Worm (Caenorhabditis elegans) whole organism, mixed stage, embryonic: ENCODE measurements around the gene vps-33.2.

ENCODE experiments used
- M03D4.4 ChIP-seq: sonication (generic microtip); optimal IDR thresholded peaks from 2 replicates; lab custom pipeline; 2017; ENCODE audit warnings: mild to moderate bottlenecking, missing genetic modification characterization, missing compliant biosample characterization
- blmp-1 ChIP-seq: fragments of 150-350 bp; optimal IDR thresholded peaks from 2 replicates; lab custom pipeline; 2014; ENCODE audit warnings: missing biosample characterization, missing genetic modification characterization
- ceh-39 ChIP-seq: fragments of 150-350 bp; optimal IDR thresholded peaks from 2 replicates; lab custom pipeline; 2014; ENCODE audit warnings: missing biosample characterization, missing genetic modification characterization
- ceh-43 ChIP-seq: fragments of 200-800 bp; sonication (Bioruptor generic); optimal IDR thresholded peaks from 2 replicates; lab custom pipeline; 2018; ENCODE audit warnings: mild to moderate bottlenecking, missing genetic modification characterization, moderate library complexity, missing compliant biosample characterization
- ceh-83 ChIP-seq: fragments of 200-800 bp; sonication (Bioruptor generic); optimal IDR thresholded peaks from 2 replicates; lab custom pipeline; 2018; ENCODE audit warnings: mild to moderate bottlenecking, missing genetic modification characterization, missing compliant biosample characterization
- ces-1 ChIP-seq: fragments of 150-350 bp; optimal IDR thresholded peaks from 2 replicates; lab custom pipeline; 2014; ENCODE audit warnings: missing biosample characterization, missing genetic modification reagents, missing genetic modification characterization
- cnd-1 ChIP-seq: fragments of 200-800 bp; sonication (Bioruptor generic); optimal IDR thresholded peaks from 2 replicates; lab custom pipeline; 2018; ENCODE audit warnings: mild to moderate bottlenecking, missing genetic modification characterization, missing compliant biosample characterization
- elt-1 ChIP-seq: sonication (generic microtip); optimal IDR thresholded peaks from 2 replicates; lab custom pipeline; 2017; ENCODE audit warnings: missing genetic modification characterization, mild to moderate bottlenecking, missing compliant biosample characterization, antibody characterized with exemption, moderate library complexity, borderline replicate concordance; ENCODE audit not compliant: insufficient read depth
- elt-3 ChIP-seq: fragments of 150-350 bp; optimal IDR thresholded peaks from 2 replicates; lab custom pipeline; 2014; ENCODE audit warnings: missing biosample characterization, missing genetic modification characterization
- flh-1 ChIP-seq: fragments of 200-800 bp; sonication (Bioruptor generic); optimal IDR thresholded peaks from 2 replicates; lab custom pipeline; 2018; ENCODE audit warnings: mild to moderate bottlenecking, missing genetic modification characterization, moderate library complexity, missing compliant biosample characterization
- ham-2 ChIP-seq: fragments of 200-800 bp; sonication (Bioruptor generic); optimal IDR thresholded peaks from 2 replicates; lab custom pipeline; 2018; ENCODE audit warnings: mild to moderate bottlenecking, missing genetic modification characterization, missing compliant biosample characterization
- hlh-1 ChIP-seq: fragments of 150-350 bp; optimal IDR thresholded peaks from 2 replicates; lab custom pipeline; 2014; ENCODE audit warnings: missing biosample characterization, missing genetic modification reagents, missing genetic modification characterization
- lin-13 ChIP-seq: fragments of 150-350 bp; optimal IDR thresholded peaks from 2 replicates; lab custom pipeline; 2014; ENCODE audit warnings: missing biosample characterization, missing genetic modification characterization
- lin-32 ChIP-seq: fragments of 200-800 bp; sonication (Bioruptor generic); optimal IDR thresholded peaks from 2 replicates; lab custom pipeline; 2018; ENCODE audit warnings: mild to moderate bottlenecking, missing genetic modification characterization, missing compliant biosample characterization
- lsy-2 ChIP-seq: fragments of 150-350 bp; optimal IDR thresholded peaks from 2 replicates; lab custom pipeline; 2014; ENCODE audit warnings: missing biosample characterization, missing genetic modification characterization
- mab-5 ChIP-seq: fragments of 150-350 bp; optimal IDR thresholded peaks from 2 replicates; lab custom pipeline; 2014; ENCODE audit warnings: missing biosample characterization, missing genetic modification characterization
- mep-1 ChIP-seq: fragments of 150-350 bp; optimal IDR thresholded peaks from 2 replicates; lab custom pipeline; 2017; ENCODE audit warnings: missing biosample characterization, missing genetic modification reagents, missing genetic modification characterization, inconsistent platforms
- mls-2 ChIP-seq: sonication (generic microtip); optimal IDR thresholded peaks from 2 replicates; lab custom pipeline; 2016; ENCODE audit warnings: mild to moderate bottlenecking, missing genetic modification characterization, moderate library complexity, missing compliant biosample characterization
- nhr-12 ChIP-seq: fragments of 150-350 bp; optimal IDR thresholded peaks from 2 replicates; lab custom pipeline; 2014; ENCODE audit warnings: missing biosample characterization, missing genetic modification characterization
- nhr-2 ChIP-seq: fragments of 150-350 bp; optimal IDR thresholded peaks from 2 replicates; lab custom pipeline; 2014; ENCODE audit warnings: missing biosample characterization, missing genetic modification characterization
- nhr-28 ChIP-seq: fragments of 150-350 bp; optimal IDR thresholded peaks from 2 replicates; lab custom pipeline; 2014; ENCODE audit warnings: missing biosample characterization, missing genetic modification characterization
- nhr-76 ChIP-seq: sonication (generic microtip); optimal IDR thresholded peaks from 2 replicates; lab custom pipeline; 2017; ENCODE audit warnings: missing biosample characterization, missing genetic modification characterization
- pha-4 ChIP-seq: fragments of 150-350 bp; optimal IDR thresholded peaks from 2 replicates; lab custom pipeline; 2018; ENCODE audit warnings: missing biosample characterization, missing genetic modification reagents, missing genetic modification characterization
- sem-2 ChIP-seq: fragments of 200-800 bp; sonication (Bioruptor generic); optimal IDR thresholded peaks from 2 replicates; lab custom pipeline; 2018; ENCODE audit warnings: mild to moderate bottlenecking, missing genetic modification characterization, missing compliant biosample characterization
- snpc-4 ChIP-seq: fragments of 150-350 bp; optimal IDR thresholded peaks from 2 replicates; lab custom pipeline; 2014; ENCODE audit warnings: missing biosample characterization, missing genetic modification characterization
- sptf-1 ChIP-seq: sonication (generic microtip); optimal IDR thresholded peaks from 2 replicates; lab custom pipeline; 2017; ENCODE audit warnings: mild to moderate bottlenecking, missing genetic modification characterization, moderate library complexity, missing compliant biosample characterization
- tbx-8 ChIP-seq: fragments of 200-800 bp; sonication (Bioruptor generic); optimal IDR thresholded peaks from 2 replicates; lab custom pipeline; 2018; ENCODE audit warnings: mild to moderate bottlenecking, missing genetic modification characterization, moderate library complexity, missing compliant biosample characterization
- unc-120 ChIP-seq: sonication (generic microtip); optimal IDR thresholded peaks from 2 replicates; lab custom pipeline; 2017; ENCODE audit warnings: missing genetic modification characterization, missing compliant biosample characterization; ENCODE audit not compliant: poor library complexity, severe bottlenecking
- unc-39 ChIP-seq: fragments of 150-350 bp; optimal IDR thresholded peaks from 2 replicates; lab custom pipeline; 2014; ENCODE audit warnings: missing biosample characterization, missing genetic modification characterization
- unc-62 ChIP-seq: fragments of 150-350 bp; optimal IDR thresholded peaks from 2 replicates; lab custom pipeline; 2014; ENCODE audit warnings: missing biosample characterization, missing genetic modification reagents, missing genetic modification characterization
- zip-8 ChIP-seq: fragments of 150-350 bp; optimal IDR thresholded peaks from 2 replicates; lab custom pipeline; 2014; ENCODE audit warnings: missing biosample characterization, missing genetic modification characterization
- ztf-11 ChIP-seq: fragments of 150-350 bp; optimal IDR thresholded peaks from 2 replicates; lab custom pipeline; 2014; ENCODE audit warnings: missing biosample characterization, missing genetic modification characterization

Gene vps-33.2

ce11 chrII:6600973-6601372 is at the start of gene vps-33.2:
TSS of gene vps-33.2 (plus strand) at chrII:6601216.
- TF ChIP-seq unc-62 (GFP tag; lab: Kevin White, UChicago) (no peak), hlh-1 (tag; lab: Kevin White, UChicago) (no peak), mls-2 (no peak), pha-4 (peak; percentile 42), M03D4.4 (tag; lab: Kevin White, UChicago) (no peak), lin-13 (tag; lab: Kevin White, UChicago) (peak; percentile 6), zip-8 (no peak), sem-2 (no peak), cnd-1 (tag; lab: Kevin White, UChicago) (peak; percentile 29), ham-2 (GFP tag; lab: Kevin White, UChicago) (peak; percentile 79), nhr-12 (no peak), sptf-1 (no peak), ceh-39 (tag; lab: Kevin White, UChicago) (peak; percentile 19), ztf-11 (no peak), unc-39 (tag; lab: Kevin White, UChicago) (no peak)

ce11 chrII:6554677-6555076 is 46.3 kb upstream of the vps-33.2 start, which contains the start of gene wrn-1:
TSS of gene wrn-1 (plus strand) at chrII:6554977.
- no peak for TF ChIP-seq hlh-1 (tag; lab: Kevin White, UChicago)
- no peak for TF ChIP-seq nhr-12
- no peak for TF ChIP-seq ztf-11
- TF ChIP-seq zip-8 = no peak
- no peak for TF ChIP-seq mls-2
- TF ChIP-seq ham-2 (GFP tag; lab: Kevin White, UChicago) = no peak
- TF ChIP-seq mab-5 (tag; lab: Kevin White, UChicago) = no peak
- no peak for TF ChIP-seq sptf-1
- TF ChIP-seq pha-4 = no peak
- TF ChIP-seq nhr-2 (tag; lab: Kevin White, UChicago) = no peak
- no peak for TF ChIP-seq nhr-76 (tag; lab: Kevin White, UChicago)

DNA sequence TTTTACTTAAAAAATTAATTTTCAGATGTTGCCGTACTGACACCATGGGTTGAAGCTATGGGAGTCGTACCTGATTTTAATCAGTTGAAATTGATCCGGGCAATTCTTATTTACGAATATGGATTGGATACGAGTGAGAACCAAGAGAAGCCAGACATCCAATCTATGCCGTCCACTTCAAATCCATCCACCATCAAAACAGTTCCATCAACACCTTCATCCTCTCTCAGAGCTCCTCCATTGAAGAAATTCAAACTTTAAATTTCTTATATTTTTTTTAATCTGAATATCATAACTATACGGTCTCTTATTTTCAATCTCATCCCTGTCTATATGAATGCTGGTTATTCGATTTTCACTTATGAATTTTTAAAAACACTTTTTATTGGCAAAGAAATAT is 42.1 kb upstream of the vps-33.2 start:
- no peak for TF ChIP-seq unc-39 (tag; lab: Kevin White, UChicago)
- no peak for TF ChIP-seq zip-8
- TF ChIP-seq lin-32 (GFP tag; lab: Kevin White, UChicago) = no peak
- no peak for TF ChIP-seq M03D4.4 (tag; lab: Kevin White, UChicago)
- no peak for TF ChIP-seq cnd-1 (tag; lab: Kevin White, UChicago)
- no peak for TF ChIP-seq sem-2
- TF ChIP-seq ceh-83 = no peak

DNA sequence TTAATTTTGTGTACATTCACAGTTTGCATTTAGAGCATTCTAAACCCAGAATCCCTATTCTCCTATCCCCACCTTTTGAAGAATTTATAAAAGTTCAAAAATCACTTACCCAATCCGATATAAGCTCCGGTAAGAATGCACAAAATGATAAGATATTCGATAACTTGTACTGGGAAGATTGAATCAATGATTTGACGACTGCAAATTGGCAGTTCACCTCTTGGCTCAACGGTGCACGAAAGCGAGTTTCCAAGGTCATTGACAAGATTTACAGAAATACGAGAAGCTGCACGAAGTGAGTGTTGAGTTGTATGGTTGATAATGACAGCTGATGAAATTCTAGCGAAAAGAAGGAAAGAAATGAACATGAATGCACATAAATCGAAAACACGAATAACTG is 40.7 kb upstream of the vps-33.2 start:
- TF ChIP-seq ces-1 (GFP tag; lab: Kevin White, UChicago) (no peak), flh-1 (no peak), ceh-43 (GFP tag; lab: Kevin White, UChicago) (no peak)

DNA sequence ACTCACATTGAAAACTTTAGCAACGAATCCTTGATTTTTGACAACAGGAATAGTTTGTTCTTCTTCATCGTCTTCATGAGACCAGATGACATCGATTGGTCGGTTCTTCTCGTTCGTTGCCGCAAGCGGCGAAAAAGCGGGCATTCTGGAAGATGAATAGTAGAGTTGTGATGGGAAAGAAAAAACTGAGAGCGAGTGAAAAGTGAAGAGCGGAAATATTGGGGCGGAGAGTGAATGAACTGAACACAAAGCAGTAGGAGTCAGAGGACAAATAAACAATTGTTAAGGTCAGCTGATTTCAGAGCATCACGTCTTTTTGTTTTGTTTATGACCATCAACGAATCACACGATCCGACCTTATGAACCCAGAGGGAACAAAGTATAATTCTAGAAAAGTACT is 39.7 kb upstream of the vps-33.2 start, which contains the start of gene F18C5.10:
TSS of gene F18C5.10 (minus strand) at position 145 of the 400 bp plus-strand sequence.
- TF ChIP-seq ztf-11 (no peak), elt-3 (tag; lab: Kevin White, UChicago) (no peak), snpc-4 (no peak), M03D4.4 (tag; lab: Kevin White, UChicago) (no peak), pha-4 (no peak), sptf-1 (no peak), mep-1 (tag; lab: Kevin White, UChicago) (no peak), nhr-12 (no peak), nhr-76 (tag; lab: Kevin White, UChicago) (no peak), tbx-8 (no peak), nhr-28 (tag; lab: Kevin White, UChicago) (no peak), elt-1 (tag; lab: Kevin White, UChicago) (no peak), ceh-43 (GFP tag; lab: Kevin White, UChicago) (no peak), ceh-83 (no peak), unc-120 (no peak), blmp-1 (no peak), lin-13 (tag; lab: Kevin White, UChicago) (no peak), lsy-2 (tag; lab: Kevin White, UChicago) (no peak)
- TF ChIP-seq, all 35 proteins: peak for 0
